Fruit fly (Drosophila melanogaster) whole organism, embryonic: ENCODE data around the gene mahe.

ENCODE experiments used
- Aef1 ChIP-seq: fragments of 200-800 bp; sonication (Bioruptor generic); IDR thresholded peaks from 3 replicates; pipeline ENCODE4 v1.3.6; 2022; ENCODE audit warnings: missing biosample characterization, missing genetic modification characterization
- BtbVII ChIP-seq: fragments of 200-800 bp; sonication (Bioruptor generic); optimal IDR thresholded peaks from 3 replicates; lab custom pipeline; 2017; ENCODE audit warnings: missing biosample characterization, mild to moderate bottlenecking, missing genetic modification characterization
- CG10267 ChIP-seq: fragments of 200-800 bp; sonication (Bioruptor generic); optimal IDR thresholded peaks from 2 replicates; lab custom pipeline; 2018; ENCODE audit warnings: missing biosample characterization, mild to moderate bottlenecking, missing genetic modification characterization, moderate library complexity
- CG10321 ChIP-seq: fragments of 200-800 bp; sonication (Bioruptor generic); IDR thresholded peaks from 2 replicates; pipeline ENCODE4 v1.3.6; 2022; ENCODE audit warnings: missing biosample characterization, missing genetic modification characterization
- CG10462 ChIP-seq: fragments of 200-800 bp; sonication (Bioruptor generic); optimal IDR thresholded peaks from 2 replicates; lab custom pipeline; 2016; ENCODE audit warnings: missing biosample characterization, missing genetic modification characterization
- CG10565 ChIP-seq: fragments of 200-800 bp; sonication (Bioruptor generic); optimal IDR thresholded peaks from 3 replicates; lab custom pipeline; 2016; ENCODE audit warnings: missing biosample characterization, mild to moderate bottlenecking, missing genetic modification characterization
- CG11456 ChIP-seq: fragments of 200-800 bp; sonication (Bioruptor generic); IDR thresholded peaks from 3 replicates; pipeline ENCODE4 v1.3.6; 2022; ENCODE audit warnings: missing biosample characterization, missing genetic modification characterization
- CG11696 ChIP-seq: fragments of 200-800 bp; sonication (Bioruptor generic); IDR thresholded peaks from 2 replicates; pipeline ENCODE4 v1.3.6; 2022; ENCODE audit warnings: missing biosample characterization, missing genetic modification characterization
- CG13424 ChIP-seq: fragments of 200-800 bp; sonication (Bioruptor generic); optimal IDR thresholded peaks from 2 replicates; lab custom pipeline; 2019; ENCODE audit warnings: missing biosample characterization, mild to moderate bottlenecking, missing genetic modification characterization, moderate library complexity
- CG15479 ChIP-seq: fragments of 200-800 bp; sonication (Bioruptor generic); optimal IDR thresholded peaks from 3 replicates; lab custom pipeline; 2019; ENCODE audit warnings: missing biosample characterization, mild to moderate bottlenecking, missing genetic modification characterization, moderate library complexity
- CG1602 ChIP-seq: fragments of 200-800 bp; sonication (Bioruptor generic); optimal IDR thresholded peaks from 3 replicates; lab custom pipeline; 2016; ENCODE audit warnings: missing biosample characterization, missing genetic modification characterization
- CG16863 ChIP-seq: fragments of 200-800 bp; sonication (Bioruptor generic); optimal IDR thresholded peaks from 3 replicates; lab custom pipeline; 2016; ENCODE audit warnings: missing biosample characterization, missing genetic modification characterization
- CG17186 ChIP-seq: fragments of 200-800 bp; sonication (Bioruptor generic); optimal IDR thresholded peaks from 3 replicates; lab custom pipeline; 2017; ENCODE audit warnings: missing biosample characterization, missing genetic modification reagents, missing genetic modification characterization
- CG17612 ChIP-seq: fragments of 200-800 bp; sonication (Bioruptor generic); IDR thresholded peaks from 2 replicates; pipeline ENCODE4 v1.3.6; 2022; ENCODE audit warnings: missing biosample characterization, missing genetic modification characterization
- CG18619 ChIP-seq: fragments of 200-800 bp; sonication (Bioruptor generic); optimal IDR thresholded peaks from 3 replicates; lab custom pipeline; 2017; ENCODE audit warnings: missing biosample characterization, mild to moderate bottlenecking, missing genetic modification characterization
- CG30020 ChIP-seq: fragments of 200-800 bp; optimal IDR thresholded peaks from 2 replicates; lab custom pipeline; 2019; ENCODE audit warnings: missing biosample characterization, mild to moderate bottlenecking, missing genetic modification characterization, moderate library complexity
- CG34224 ChIP-seq: fragments of 200-800 bp; sonication (Bioruptor generic); IDR thresholded peaks from 3 replicates; pipeline ENCODE4 v1.3.6; 2022; ENCODE audit warnings: missing biosample characterization, missing genetic modification characterization; ENCODE audit not compliant: partially characterized antibody
- CG5180 ChIP-seq: fragments of 200-800 bp; sonication (Bioruptor generic); optimal IDR thresholded peaks from 3 replicates; lab custom pipeline; 2017; ENCODE audit warnings: missing biosample characterization, missing genetic modification characterization, mild to moderate bottlenecking, moderate library complexity, missing genetic modification reagents
- CG6272 ChIP-seq: fragments of 200-800 bp; sonication (Bioruptor generic); IDR thresholded peaks from 2 replicates; pipeline ENCODE4 v1.3.6; 2022; ENCODE audit warnings: missing biosample characterization, missing genetic modification characterization
- CG7357 ChIP-seq: fragments of 200-800 bp; sonication (Bioruptor generic); IDR thresholded peaks from 3 replicates; pipeline ENCODE4 v1.3.6; 2022; ENCODE audit warnings: missing biosample characterization, missing genetic modification characterization
- CG7372 ChIP-seq: fragments of 200-800 bp; sonication (Bioruptor generic); IDR thresholded peaks from 2 replicates; pipeline ENCODE4 v1.3.6; 2022; ENCODE audit warnings: missing biosample characterization, missing genetic modification characterization
- CG9609 ChIP-seq: fragments of 200-800 bp; sonication (Bioruptor generic); optimal IDR thresholded peaks from 3 replicates; lab custom pipeline; 2016; ENCODE audit warnings: missing biosample characterization, missing genetic modification characterization
- CG9932 ChIP-seq: fragments of 200-800 bp; sonication (Bioruptor generic); IDR thresholded peaks from 2 replicates; pipeline ENCODE4 v1.3.6; 2022; ENCODE audit warnings: missing biosample characterization, missing genetic modification characterization
- CkIIα-i1 ChIP-seq: fragments of 200-800 bp; sonication (Bioruptor generic); IDR thresholded peaks from 2 replicates; pipeline ENCODE4 v1.3.6; 2022; ENCODE audit warnings: missing biosample characterization, missing genetic modification characterization
- D ChIP-seq, 2 experiments: fragments of 200-800 bp in 1 of 2; fragments of >200 bp in 1 of 2; sonication (Bioruptor generic) in 1 of 2; optimal IDR thresholded peaks; 2 replicates in 1 of 2; 3 replicates in 1 of 2; lab custom pipeline; 2017; ENCODE audit warnings: mild to moderate bottlenecking in 1 of 2, missing biosample characterization in 1 of 2, missing genetic modification characterization in 1 of 2, missing genetic modification reagents in 1 of 2
- Dbx ChIP-seq: fragments of 200-800 bp; sonication (Bioruptor generic); IDR thresholded peaks from 3 replicates; pipeline ENCODE4 v1.3.6; 2022; ENCODE audit warnings: missing biosample characterization, missing genetic modification characterization
- Dip3 ChIP-seq: fragments of 200-800 bp; sonication (Bioruptor generic); optimal IDR thresholded peaks from 3 replicates; lab custom pipeline; 2016; ENCODE audit warnings: missing biosample characterization, missing genetic modification characterization
- ERR ChIP-seq: fragments of 200-800 bp; sonication (Bioruptor generic); optimal IDR thresholded peaks from 2 replicates; lab custom pipeline; 2016; ENCODE audit warnings: missing biosample characterization, missing genetic modification characterization
- Ets65A ChIP-seq: fragments of 200-800 bp; sonication (Bioruptor generic); peaks from one replicate; lab custom pipeline; 2016; ENCODE audit warnings: missing biosample characterization, missing genetic modification characterization
- HLH4C ChIP-seq: fragments of 200-800 bp; sonication (Bioruptor generic); IDR thresholded peaks from 3 replicates; pipeline ENCODE4 v1.3.6; 2022; ENCODE audit warnings: missing biosample characterization, missing genetic modification characterization; ENCODE audit not compliant: partially characterized antibody
- Hsf ChIP-seq: fragments of 200-800 bp; sonication (Bioruptor generic); optimal IDR thresholded peaks from 3 replicates; lab custom pipeline; 2016; ENCODE audit warnings: missing biosample characterization, missing genetic modification characterization
- Max ChIP-seq: fragments of 200-800 bp; sonication (Bioruptor generic); optimal IDR thresholded peaks from 2 replicates; lab custom pipeline; 2016; ENCODE audit warnings: missing biosample characterization, mild to moderate bottlenecking, missing genetic modification characterization
- Nf-YB ChIP-seq: fragments of 200-800 bp; sonication (Bioruptor generic); optimal IDR thresholded peaks from 3 replicates; lab custom pipeline; 2019; ENCODE audit warnings: missing biosample characterization, mild to moderate bottlenecking, missing genetic modification characterization, moderate library complexity
- Sry-β ChIP-seq: fragments of 200-800 bp; sonication (Bioruptor generic); optimal IDR thresholded peaks from 2 replicates; lab custom pipeline; 2018; ENCODE audit warnings: missing biosample characterization, mild to moderate bottlenecking, missing genetic modification characterization, moderate library complexity
- Sry-δ ChIP-seq: fragments of 200-800 bp; sonication (Bioruptor generic); optimal IDR thresholded peaks from 2 replicates; lab custom pipeline; 2016; ENCODE audit warnings: missing biosample characterization, missing genetic modification characterization
- bowl ChIP-seq: fragments of 200-800 bp; sonication (Bioruptor generic); IDR thresholded peaks from 2 replicates; pipeline ENCODE4 v1.3.6; 2022; ENCODE audit warnings: missing biosample characterization, missing genetic modification characterization
- caup ChIP-seq: fragments of 200-800 bp; sonication (Bioruptor generic); optimal IDR thresholded peaks from 3 replicates; lab custom pipeline; 2017; ENCODE audit warnings: missing biosample characterization, mild to moderate bottlenecking, missing genetic modification characterization, moderate library complexity; ENCODE audit not compliant: severe bottlenecking
- chn ChIP-seq: fragments of 200-800 bp; sonication (Bioruptor generic); optimal IDR thresholded peaks from 2 replicates; lab custom pipeline; 2016; ENCODE audit warnings: missing biosample characterization, missing genetic modification characterization
- dmrt99B ChIP-seq: fragments of 200-800 bp; sonication (Bioruptor generic); optimal IDR thresholded peaks from 2 replicates; lab custom pipeline; 2018; ENCODE audit warnings: missing biosample characterization, mild to moderate bottlenecking, missing genetic modification characterization, moderate library complexity
- ewg ChIP-seq: fragments of 200-800 bp; sonication (Bioruptor generic); optimal IDR thresholded peaks from 3 replicates; lab custom pipeline; 2017; ENCODE audit warnings: mild to moderate bottlenecking, missing biosample characterization, missing genetic modification reagents, missing genetic modification characterization
- grau ChIP-seq: fragments of 200-800 bp; optimal IDR thresholded peaks from 3 replicates; lab custom pipeline; 2019; ENCODE audit warnings: missing biosample characterization, mild to moderate bottlenecking, missing genetic modification characterization, moderate library complexity
- gt ChIP-seq: fragments of 200-800 bp; sonication (Bioruptor generic); IDR thresholded peaks from 2 replicates; pipeline ENCODE4 v1.3.6; 2022; ENCODE audit warnings: missing biosample characterization, missing genetic modification characterization
- hkb ChIP-seq, 2 experiments: fragments of 200-800 bp in 1 of 2; fragments of >200 bp in 1 of 2; sonication (Bioruptor generic) in 1 of 2; IDR thresholded peaks in 1 of 2; optimal IDR thresholded peaks in 1 of 2; 2 replicates each; pipeline versions ENCODE4 v1.3.6 to Lab custom; 2017 to 2022; ENCODE audit warnings: missing biosample characterization in 1 of 2, missing genetic modification characterization in 1 of 2
- lov ChIP-seq, 2 experiments: fragments of 200-800 bp in 1 of 2; fragments of >200 bp in 1 of 2; sonication (Bioruptor generic) in 1 of 2; IDR thresholded peaks in 1 of 2; optimal IDR thresholded peaks in 1 of 2; 2 replicates in 1 of 2; 3 replicates in 1 of 2; pipeline versions ENCODE4 v1.3.6 to Lab custom; 2017 to 2022; ENCODE audit warnings: missing biosample characterization in 1 of 2, missing genetic modification characterization in 1 of 2
- nom ChIP-seq: fragments of 200-800 bp; sonication (Bioruptor generic); optimal IDR thresholded peaks from 2 replicates; lab custom pipeline; 2017; ENCODE audit warnings: missing biosample characterization, missing genetic modification characterization, mild to moderate bottlenecking, moderate library complexity, missing genetic modification reagents
- peb ChIP-seq: fragments of 200-800 bp; sonication (Bioruptor generic); IDR thresholded peaks from 2 replicates; pipeline ENCODE4 v1.3.6; 2022; ENCODE audit warnings: missing biosample characterization, missing genetic modification characterization
- sisA ChIP-seq: fragments of 200-800 bp; sonication (Bioruptor generic); IDR thresholded peaks from 2 replicates; pipeline ENCODE4 v1.3.6; 2022; ENCODE audit warnings: missing biosample characterization, missing genetic modification characterization
- vvl ChIP-seq: fragments of 200-800 bp; sonication (Bioruptor generic); IDR thresholded peaks from 2 replicates; pipeline ENCODE4 v1.3.6; 2022; ENCODE audit warnings: missing biosample characterization, missing genetic modification characterization
- wdn ChIP-seq: fragments of 200-800 bp; sonication (Bioruptor generic); IDR thresholded peaks from 2 replicates; pipeline ENCODE4 v1.3.6; 2022; ENCODE audit warnings: missing biosample characterization, missing genetic modification characterization
- yki ChIP-seq: fragments of >200 bp; optimal IDR thresholded peaks from 3 replicates; lab custom pipeline; 2018
- zen2 ChIP-seq: fragments of 200-800 bp; sonication (Bioruptor generic); IDR thresholded peaks from 3 replicates; pipeline ENCODE4 v1.3.6; 2022; ENCODE audit warnings: missing biosample characterization, missing genetic modification characterization; ENCODE audit not compliant: partially characterized antibody

Gene mahe

DNA sequence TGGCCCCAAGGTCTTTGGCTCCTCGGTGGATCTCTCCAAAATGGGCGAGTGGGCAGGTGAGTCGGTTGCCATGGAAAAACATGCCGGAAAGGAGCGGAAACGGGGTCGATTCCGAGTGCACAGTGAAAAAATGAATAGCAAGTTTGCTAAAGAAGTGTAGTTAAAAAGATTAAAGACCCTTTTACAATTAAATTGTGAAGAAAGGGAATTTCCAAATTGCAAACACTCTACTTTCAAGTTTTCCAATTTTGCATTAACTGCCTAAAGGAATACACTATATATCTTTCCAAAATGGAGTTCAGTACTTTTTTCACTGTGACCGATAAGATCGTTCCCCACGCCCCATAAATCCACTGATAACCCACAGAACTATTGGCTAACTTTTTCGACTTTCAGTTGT is 21.7 kb downstream of the mahe start (continued):
- TF ChIP-seq CG10321 (GFP tag; lab: Robert Waterston, UW) (no peak), Dip3 (GFP tag; lab: Kevin White, UChicago) (no peak), zen2 (GFP tag; lab: Robert Waterston, UW) (no peak), Aef1 (GFP tag; lab: Robert Waterston, UW) (no peak), Ets65A (GFP tag; lab: Kevin White, UChicago) (no peak), CG5180 (GFP tag; lab: Kevin White, UChicago) (no peak), CkIIα-i1 (no peak), ewg (GFP tag; lab: Kevin White, UChicago) (no peak), CG7357 (no peak), D (optimal IDR thresholded peaks at IDR 0.05; lab: Kevin White, UChicago) (no peak), D (GFP tag; optimal IDR thresholded peaks at IDR 0.05; lab: Kevin White, UChicago) (no peak), grau (tag; lab: Kevin White, UChicago) (peak; percentile 41), CG7372 (GFP tag; lab: Robert Waterston, UW) (no peak), CG34224 (GFP tag; lab: Robert Waterston, UW) (no peak), yki (no peak), CG10462 (GFP tag; lab: Kevin White, UChicago) (no peak), Sry-δ (GFP tag; lab: Kevin White, UChicago) (no peak), sisA (GFP tag; lab: Robert Waterston, UW) (peak; percentile 17; the same call in 1 of the 2 replicates), CG15479 (GFP tag; lab: Kevin White, UChicago) (no peak), peb (no peak), nom (GFP tag; lab: Kevin White, UChicago) (no peak), CG9932 (GFP tag; lab: Robert Waterston, UW) (no peak), gt (GFP tag; lab: Robert Waterston, UW) (no peak), CG9609 (no peak), chn (GFP tag; lab: Kevin White, UChicago) (no peak), BtbVII (GFP tag; lab: Kevin White, UChicago) (no peak), CG6272 (GFP tag; lab: Robert Waterston, UW) (no peak), caup (GFP tag; lab: Kevin White, UChicago) (no peak), dmrt99B (no peak), Dbx (GFP tag; lab: Robert Waterston, UW) (no peak), CG11696 (GFP tag; lab: Robert Waterston, UW) (no peak), vvl (peak; percentile 24; the same call in 1 of the 2 replicates), CG10565 (no peak), lov (optimal IDR thresholded peaks at IDR 0.05; lab: Kevin White, UChicago) (no peak), lov (GFP tag; IDR thresholded peaks at IDR 0.05; lab: Robert Waterston, UW) (no peak), hkb (optimal IDR thresholded peaks at IDR 0.05; lab: Kevin White, UChicago) (no peak), hkb (GFP tag; IDR thresholded peaks at IDR 0.05; lab: Robert Waterston, UW) (0 out of 2 replicates have a peak, but pooled peaks have one; percentile 36), CG17612 (no peak), ERR (GFP tag; lab: Kevin White, UChicago) (no peak), Sry-β (GFP tag; lab: Kevin White, UChicago) (no peak), bowl (GFP tag; lab: Robert Waterston, UW) (no peak), CG18619 (GFP tag; lab: Kevin White, UChicago) (no peak), CG13424 (peak; percentile 25), wdn (no peak), Nf-YB (GFP tag; lab: Kevin White, UChicago) (no peak), CG30020 (tag; lab: Kevin White, UChicago) (no peak), CG1602 (no peak), Max (GFP tag; lab: Kevin White, UChicago) (no peak), HLH4C (GFP tag; lab: Robert Waterston, UW) (no peak), CG17186 (GFP tag; lab: Kevin White, UChicago) (no peak), Hsf (GFP tag; lab: Kevin White, UChicago) (no peak), CG10267 (tag; lab: Kevin White, UChicago) (no peak), CG16863 (GFP tag; lab: Kevin White, UChicago) (no peak), CG11456 (GFP tag; lab: Robert Waterston, UW) (no peak)
